Fruit fly (Drosophila melanogaster) whole organism, wandering third instar larva: Measurements from ENCODE around the gene CG31380.

ENCODE experiments used
- CG32264 ChIP-seq: fragments of 200-800 bp; sonication (Bioruptor generic); optimal IDR thresholded peaks from 2 replicates; lab custom pipeline; 2016; ENCODE audit warnings: missing biosample characterization, missing genetic modification characterization
- CG9705 ChIP-seq: fragments of 200-800 bp; sonication (Bioruptor generic); optimal IDR thresholded peaks from 2 replicates; lab custom pipeline; 2018; ENCODE audit warnings: missing biosample characterization, mild to moderate bottlenecking, missing genetic modification characterization
- CrebA ChIP-seq: fragments of 200-800 bp; sonication (Bioruptor generic); optimal IDR thresholded peaks from 2 replicates; lab custom pipeline; 2016; ENCODE audit warnings: missing biosample characterization, mild to moderate bottlenecking, missing genetic modification characterization, borderline replicate concordance
- GATAd ChIP-seq: sonication (Bioruptor generic); optimal IDR thresholded peaks from 2 replicates; lab custom pipeline; 2016; ENCODE audit warnings: missing biosample characterization, missing genetic modification characterization
- Myc ChIP-seq: fragments of >200 bp; optimal IDR thresholded peaks from 2 replicates; lab custom pipeline; 2017
- Rel ChIP-seq, 2 experiments: fragments of 200-800 bp; sonication (Bioruptor generic) in 1 of 2; optimal IDR thresholded peaks; 2 replicates in 1 of 2; 3 replicates in 1 of 2; lab custom pipeline; 2016 to 2019; ENCODE audit warnings: mild to moderate bottlenecking in 2 of 2, missing biosample characterization in 2 of 2, missing genetic modification characterization in 2 of 2, moderate library complexity in 1 of 2
- br ChIP-seq: fragments of 200-800 bp; sonication (Bioruptor generic); optimal IDR thresholded peaks from 2 replicates; lab custom pipeline; 2016; ENCODE audit warnings: missing biosample characterization, missing genetic modification characterization
- lola ChIP-seq: fragments of >200 bp; optimal IDR thresholded peaks from 2 replicates; lab custom pipeline; 2017; ENCODE audit warnings: missing biosample characterization, missing genetic modification characterization
- psq ChIP-seq: fragments of 200-800 bp; sonication (Bioruptor generic); optimal IDR thresholded peaks from 3 replicates; lab custom pipeline; 2017; ENCODE audit warnings: missing biosample characterization, mild to moderate bottlenecking, missing genetic modification characterization, moderate library complexity

DNA sequence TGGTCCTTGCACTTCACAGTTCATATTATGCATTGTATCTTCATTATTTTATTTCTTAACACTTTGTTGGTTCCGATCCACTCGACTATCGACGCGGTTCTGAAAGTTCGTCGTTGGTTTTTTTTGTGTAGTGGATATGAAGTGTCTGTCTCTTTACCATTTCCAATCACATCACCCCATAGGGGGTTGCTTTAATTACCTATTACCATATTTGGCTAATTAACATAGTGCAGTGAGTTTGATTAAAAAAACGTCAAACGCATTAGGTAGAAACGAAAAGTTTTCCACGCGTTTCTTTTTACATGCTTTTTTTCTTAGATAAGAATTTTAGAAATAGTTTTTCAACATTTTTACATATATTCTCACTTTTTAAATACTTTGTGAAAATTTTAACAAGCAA is 26.2 kb downstream of the CG31380 start, which contains the start of gene LpR1:
- TF ChIP-seq lola (GFP tag; lab: Kevin White, UChicago): no peak
- TF ChIP-seq psq (GFP tag; lab: Kevin White, UChicago): no peak
- no peak for TF ChIP-seq Myc (lab: Kevin White, UChicago)
- TF ChIP-seq CG32264 (GFP tag; lab: Kevin White, UChicago): no peak
- TF ChIP-seq CG9705 (GFP tag; lab: Kevin White, UChicago): no peak
- TF ChIP-seq GATAd (GFP tag; lab: Kevin White, UChicago): no peak
- no peak for TF ChIP-seq br
- TF ChIP-seq CrebA (GFP tag; lab: Kevin White, UChicago): no peak
- TF ChIP-seq Rel (GFP tag; optimal IDR thresholded peaks at IDR 0.05; lab: Kevin White, UChicago): no peak
- TF ChIP-seq Rel (tag; optimal IDR thresholded peaks at IDR 0.05; lab: Kevin White, UChicago): no peak
